Worm (Caenorhabditis elegans) whole organism, early embryonic: ENCODE data around the gene nmr-1.

ENCODE experiments used
- ama-1 ChIP-seq: fragments of 150-350 bp; optimal IDR thresholded peaks from 2 replicates; lab custom pipeline; 2014
- ceh-13 ChIP-seq: fragments of 200-800 bp; sonication (Bioruptor generic); optimal IDR thresholded peaks from 2 replicates; lab custom pipeline; 2018; ENCODE audit warnings: mild to moderate bottlenecking, missing genetic modification characterization, missing compliant biosample characterization
- ceh-36 ChIP-seq: sonication (generic microtip); optimal IDR thresholded peaks from 2 replicates; lab custom pipeline; 2016; ENCODE audit warnings: missing genetic modification characterization, inconsistent platforms, missing compliant biosample characterization
- flt-1 ChIP-seq: fragments of 200-800 bp; sonication (Bioruptor generic); IDR thresholded peaks from 2 replicates; pipeline ENCODE4 v1.3.6; 2022; ENCODE audit warnings: missing genetic modification characterization, missing compliant biosample characterization
- hmbx-1 ChIP-seq: sonication (generic microtip); optimal IDR thresholded peaks from 2 replicates; lab custom pipeline; 2016; ENCODE audit warnings: mild to moderate bottlenecking, missing genetic modification characterization, missing compliant biosample characterization
- hnd-1 ChIP-seq: sonication (generic microtip); optimal IDR thresholded peaks from 2 replicates; lab custom pipeline; 2016; ENCODE audit warnings: missing genetic modification characterization, missing compliant biosample characterization
- pes-1 ChIP-seq: fragments of 200-800 bp; sonication (Bioruptor generic); IDR thresholded peaks from 2 replicates; pipeline ENCODE4 v1.3.6; 2022; ENCODE audit warnings: missing genetic modification reagents, missing genetic modification characterization, missing compliant biosample characterization
- tbx-11 ChIP-seq: fragments of 200-800 bp; sonication (Bioruptor generic); IDR thresholded peaks from 2 replicates; pipeline ENCODE4 v1.3.6; 2022; ENCODE audit warnings: missing genetic modification characterization, missing compliant biosample characterization

DNA sequence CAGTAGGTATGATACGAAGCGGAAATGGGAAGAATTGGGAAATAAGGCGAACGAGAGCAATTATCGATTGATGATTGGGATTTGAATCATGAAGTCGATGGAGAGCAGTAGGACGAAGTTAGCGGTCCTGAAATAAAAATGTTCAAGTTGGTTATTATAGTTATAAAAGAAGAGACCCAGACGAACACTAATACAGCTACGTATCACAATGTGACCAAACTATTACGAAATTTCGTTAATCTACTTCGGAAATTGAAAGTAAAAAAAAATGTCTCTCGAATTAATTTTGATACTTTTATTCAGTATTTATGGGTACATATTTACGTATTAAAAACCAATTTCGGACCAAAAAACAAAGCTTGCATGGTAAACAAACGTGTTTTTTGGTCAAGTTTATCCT, 19.9 kb downstream of the nmr-1 start:
- TF ChIP-seq ceh-36: no peak
- no peak for TF ChIP-seq hmbx-1 (tag; lab: Kevin White, UChicago)
- no peak for TF ChIP-seq ama-1
- TF ChIP-seq ceh-13: no peak
- TF ChIP-seq pes-1: no peak
- TF ChIP-seq hnd-1: no peak
- no peak for TF ChIP-seq flt-1
- TF ChIP-seq tbx-11 (GFP tag; lab: Robert Waterston, UW): no peak
